Worm (Caenorhabditis elegans) whole organism, L2 larva: ENCODE results near the gene R12C12.9.

Experiments
- lin-39 ChIP-seq: fragments of 150-350 bp; optimal IDR thresholded peaks from 2 replicates; lab custom pipeline; 2014; ENCODE audit warnings: missing biosample characterization, missing genetic modification reagents, missing genetic modification characterization
- mdl-1 ChIP-seq, 2 experiments: fragments of 150-350 bp in 1 of 2; sonication (generic microtip) in 1 of 2; optimal IDR thresholded peaks; 2 replicates each; lab custom pipeline; 2017; ENCODE audit warnings: missing biosample characterization in 2 of 2, missing genetic modification characterization in 2 of 2
- nhr-23 ChIP-seq: fragments of 150-350 bp; optimal IDR thresholded peaks from 2 replicates; lab custom pipeline; 2014; ENCODE audit warnings: missing biosample characterization, missing genetic modification reagents, missing genetic modification characterization
- unc-39 ChIP-seq: fragments of 150-350 bp; optimal IDR thresholded peaks from 2 replicates; lab custom pipeline; 2014; ENCODE audit warnings: missing biosample characterization, missing genetic modification characterization

DNA sequence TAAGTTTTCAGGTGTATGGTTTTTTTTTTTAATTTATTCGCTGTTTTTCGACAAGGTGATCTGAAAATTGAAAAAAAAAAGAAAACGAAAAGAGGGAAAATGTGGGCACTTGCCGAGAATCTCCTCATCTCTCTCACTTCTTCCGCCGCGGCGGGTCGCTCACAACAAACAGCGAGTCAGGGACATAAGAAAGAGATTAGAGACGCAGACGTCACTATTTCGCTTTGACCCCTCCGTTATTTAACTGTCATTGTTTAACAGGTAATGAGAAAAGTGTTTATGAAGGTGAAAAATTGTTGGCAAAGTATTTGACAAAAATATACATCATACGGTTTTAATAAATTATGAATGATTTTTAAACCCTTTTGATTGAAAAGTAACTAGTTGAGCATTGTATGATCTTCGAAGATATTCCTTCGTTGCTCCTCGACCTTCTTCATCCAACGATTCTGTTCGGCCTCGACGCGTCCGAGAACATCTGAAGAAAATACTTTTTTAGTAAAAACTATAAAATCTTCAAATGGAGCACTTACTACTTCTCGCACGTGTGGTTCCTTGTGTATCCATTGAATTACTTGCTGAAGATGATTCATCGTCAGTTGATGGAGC is 21.3 kb upstream of the R12C12.9 start:
- TF ChIP-seq unc-39 (tag; lab: Kevin White, UChicago) = no peak
- TF ChIP-seq nhr-23 (tag; lab: Kevin White, UChicago) = no peak
- TF ChIP-seq mdl-1 (tag; optimal IDR thresholded peaks at IDR 0.05; lab: Kevin White, UChicago) = no peak
- no peak for TF ChIP-seq lin-39 (tag; lab: Kevin White, UChicago)
